Worm (Caenorhabditis elegans): ENCODE measurements around the gene lmbr-1.

Gene lmbr-1

ce11 chrIII:8358213-8358672 lies 13.8 kb upstream of the lmbr-1 start, which contains the start of the genes R05D3.8 and rfp-1:
TSS of gene R05D3.8 (minus strand) at chrIII:8358327.
TSS of gene rfp-1 (plus strand) at chrIII:8358622.
- TF ChIP-seq alr-1 (tag; optimal IDR thresholded peaks at IDR 0.05) (no peak), ceh-16 (tag; optimal IDR thresholded peaks at IDR 0.05) (peak; percentile 34), Y55F3AM.14 (GFP tag; optimal IDR thresholded peaks at IDR 0.05) (no peak), aly-2 (tag; optimal IDR thresholded peaks at IDR 0.05) (no peak), R02D3.7 (tag; optimal IDR thresholded peaks at IDR 0.05) (peak; percentile 97), sem-4 (tag; optimal IDR thresholded peaks at IDR 0.05) (peak; percentile 43), nhr-237 (tag; optimal IDR thresholded peaks at IDR 0.05) (no peak), egl-27 (tag; optimal IDR thresholded peaks at IDR 0.05) (peak; percentile 12), C34F6.9 (tag; optimal IDR thresholded peaks at IDR 0.05) (peak; percentile 89), ztf-11 (tag; optimal IDR thresholded peaks at IDR 0.05) (no peak), mab-5 (tag; optimal IDR thresholded peaks at IDR 0.05) (peak; percentile 63), lin-13 (GFP tag; optimal IDR thresholded peaks at IDR 0.05) (peak; percentile 87), nhr-21 (tag; optimal IDR thresholded peaks at IDR 0.05) (peak; percentile 65), skn-1 (tag; optimal IDR thresholded peaks at IDR 0.05) (no peak), nhr-11 (tag; optimal IDR thresholded peaks at IDR 0.05) (no peak), lin-11 (tag; optimal IDR thresholded peaks at IDR 0.05) (peak; percentile 63), peb-1 (tag; optimal IDR thresholded peaks at IDR 0.05) (no peak), lin-39 (tag; optimal IDR thresholded peaks at IDR 0.05) (no peak), unc-62 (GFP tag; optimal IDR thresholded peaks at IDR 0.05) (no peak), sma-9 (GFP tag; optimal IDR thresholded peaks at IDR 0.05) (peak; percentile 74), sma-9 (tag; optimal IDR thresholded peaks at IDR 0.05) (no peak), elt-1 (tag; optimal IDR thresholded peaks at IDR 0.05) (no peak), nhr-77 (tag; optimal IDR thresholded peaks at IDR 0.05) (no peak), ZK546.5 (tag; optimal IDR thresholded peaks at IDR 0.05) (peak; percentile 44), mdl-1 (tag; optimal IDR thresholded peaks at IDR 0.05) (no peak), nhr-25 (tag; optimal IDR thresholded peaks at IDR 0.05) (peak; percentile 76), ztf-1 (GFP tag; conservative IDR thresholded peaks at IDR 0.05) (no peak), F13H6.1 (tag; optimal IDR thresholded peaks at IDR 0.05) (peak; percentile 44), ztf-4 (tag; optimal IDR thresholded peaks at IDR 0.05) (no peak), fos-1 (tag; optimal IDR thresholded peaks at IDR 0.05) (peak; percentile 72), nhr-6 (tag; optimal IDR thresholded peaks at IDR 0.05) (peak; percentile 34), nhr-129 (tag; optimal IDR thresholded peaks at IDR 0.05) (peak; percentile 95), dmd-4 (tag; optimal IDR thresholded peaks at IDR 0.05) (no peak), ama-1 (optimal IDR thresholded peaks at IDR 0.05) (peak; percentile 67), crh-2 (tag; optimal IDR thresholded peaks at IDR 0.05) (peak; percentile 88), mbf-1 (tag; optimal IDR thresholded peaks at IDR 0.05) (no peak), gmeb-1 (tag; optimal IDR thresholded peaks at IDR 0.05) (peak; percentile 85), nhr-12 (tag; optimal IDR thresholded peaks at IDR 0.05) (no peak), nhr-23 (tag; optimal IDR thresholded peaks at IDR 0.05) (no peak), elt-3 (tag; optimal IDR thresholded peaks at IDR 0.05) (no peak), snpc-4 (tag; optimal IDR thresholded peaks at IDR 0.05) (no peak), nhr-10 (tag; optimal IDR thresholded peaks at IDR 0.05) (no peak), zag-1 (tag; optimal IDR thresholded peaks at IDR 0.05) (peak; percentile 24), blmp-1 (tag; optimal IDR thresholded peaks at IDR 0.05; ENCODE audit: insufficient read depth) (no peak), lsy-2 (tag; optimal IDR thresholded peaks at IDR 0.05) (peak; percentile 97 to 99), unc-55 (GFP tag; optimal IDR thresholded peaks at IDR 0.05) (peak; percentile 92), unc-39 (tag; optimal IDR thresholded peaks at IDR 0.05) (no peak), ceh-82 (tag; optimal IDR thresholded peaks at IDR 0.05) (no peak), sma-3 (GFP tag; optimal IDR thresholded peaks at IDR 0.05) (peak; percentile 69)
